Fruit fly (Drosophila melanogaster) whole organism, prepupa: ENCODE results near the gene Brf.

Experiments
- Blimp-1 ChIP-seq: fragments of 200-800 bp; sonication (Bioruptor generic); optimal IDR thresholded peaks from 3 replicates; lab custom pipeline; 2017; ENCODE audit warnings: missing biosample characterization, missing genetic modification characterization, mild to moderate bottlenecking, moderate library complexity, missing genetic modification reagents
- CG11902 ChIP-seq: fragments of 200-800 bp; sonication (Bioruptor generic); optimal IDR thresholded peaks from 3 replicates; lab custom pipeline; 2016; ENCODE audit warnings: missing biosample characterization, missing genetic modification characterization
- CG34406 ChIP-seq: fragments of 200-800 bp; sonication (Bioruptor generic); optimal IDR thresholded peaks from 3 replicates; lab custom pipeline; 2016; ENCODE audit warnings: missing biosample characterization, missing genetic modification characterization
- Sox102F ChIP-seq: fragments of 200-800 bp; sonication (Bioruptor generic); optimal IDR thresholded peaks from 2 replicates; lab custom pipeline; 2016; ENCODE audit warnings: missing biosample characterization, mild to moderate bottlenecking, missing genetic modification characterization
- lz ChIP-seq: fragments of 200-800 bp; sonication (Bioruptor generic); optimal IDR thresholded peaks from 3 replicates; lab custom pipeline; 2016; ENCODE audit warnings: missing biosample characterization, missing genetic modification characterization
- ss ChIP-seq, 2 experiments: fragments of 200-800 bp; sonication (Bioruptor generic); optimal IDR thresholded peaks; 2 replicates in 1 of 2; 3 replicates in 1 of 2; lab custom pipeline; 2017 to 2018; ENCODE audit warnings: mild to moderate bottlenecking in 2 of 2, missing biosample characterization in 2 of 2, missing genetic modification characterization in 2 of 2, moderate library complexity in 1 of 2
- topi ChIP-seq: fragments of 200-800 bp; sonication (Bioruptor generic); optimal IDR thresholded peaks from 3 replicates; lab custom pipeline; 2016; ENCODE audit warnings: missing biosample characterization, missing genetic modification characterization

DNA sequence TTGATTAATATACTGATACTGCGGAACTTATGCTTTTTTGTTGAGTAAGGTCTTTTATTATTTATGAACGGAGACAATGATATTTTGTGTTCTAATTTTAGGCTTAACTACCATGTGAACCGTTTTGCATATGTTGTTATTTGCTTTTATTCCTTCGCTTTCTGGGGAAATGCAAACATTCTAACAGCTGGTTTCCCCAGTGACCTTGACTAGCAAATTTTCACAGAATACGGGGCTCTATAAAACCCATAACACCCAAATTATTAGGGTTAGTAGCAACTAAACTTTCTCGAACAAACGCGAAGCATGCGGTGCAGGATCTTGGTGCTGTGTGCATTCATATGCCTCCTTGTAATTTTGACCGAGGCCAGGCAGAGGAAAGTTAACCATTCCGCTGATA is 16.4 kb upstream of the Brf start, which contains the start of gene CG17283:
- no peak for TF ChIP-seq lz (GFP tag; lab: Kevin White, UChicago)
- TF ChIP-seq Blimp-1 = no peak
- TF ChIP-seq CG11902 = no peak
- no peak for TF ChIP-seq topi (GFP tag; lab: Kevin White, UChicago)
- TF ChIP-seq Sox102F (GFP tag; lab: Kevin White, UChicago) = no peak
- no peak for TF ChIP-seq ss (GFP tag; optimal IDR thresholded peaks at IDR 0.05; lab: Kevin White, UChicago)
- no peak for TF ChIP-seq CG34406 (GFP tag; lab: Kevin White, UChicago)
